Worm (Caenorhabditis elegans) whole organism, late embryonic: ENCODE data around the gene amt-1.

Source experiments
- C38D4.7 ChIP-seq: fragments of 200-800 bp; sonication (Bioruptor generic); optimal IDR thresholded peaks from 2 replicates; lab custom pipeline; 2018; ENCODE audit warnings: mild to moderate bottlenecking, missing genetic modification characterization, moderate library complexity, missing compliant biosample characterization
- F13H6.1 ChIP-seq: sonication (generic microtip); optimal IDR thresholded peaks from 2 replicates; lab custom pipeline; 2016; ENCODE audit warnings: missing genetic modification characterization, missing compliant biosample characterization
- K02D7.2 ChIP-seq: sonication (generic microtip); optimal IDR thresholded peaks from 2 replicates; lab custom pipeline; 2017; ENCODE audit warnings: mild to moderate bottlenecking, missing genetic modification characterization, missing compliant biosample characterization
- Y22D7AL.16 ChIP-seq: sonication (generic microtip); optimal IDR thresholded peaks from 2 replicates; lab custom pipeline; 2016; ENCODE audit warnings: missing genetic modification characterization, missing compliant biosample characterization
- ama-1 ChIP-seq: fragments of 150-350 bp; optimal IDR thresholded peaks from 2 replicates; lab custom pipeline; 2014
- ceh-14 ChIP-seq: sonication (generic microtip); optimal IDR thresholded peaks from 2 replicates; lab custom pipeline; 2016; ENCODE audit warnings: missing genotype, missing genetic modification characterization, missing compliant biosample characterization
- ceh-18 ChIP-seq: sonication (generic microtip); optimal IDR thresholded peaks from 2 replicates; lab custom pipeline; 2016; ENCODE audit warnings: missing genetic modification characterization, missing compliant biosample characterization
- ceh-19 ChIP-seq: fragments of 200-800 bp; sonication (Bioruptor generic); optimal IDR thresholded peaks from 2 replicates; lab custom pipeline; 2018; ENCODE audit warnings: mild to moderate bottlenecking, missing genetic modification characterization, missing compliant biosample characterization
- ceh-2 ChIP-seq: sonication (generic microtip); optimal IDR thresholded peaks from 2 replicates; lab custom pipeline; 2016; ENCODE audit warnings: missing genotype, missing genetic modification characterization, missing compliant biosample characterization
- ceh-22 ChIP-seq: sonication (generic microtip); optimal IDR thresholded peaks from 2 replicates; lab custom pipeline; 2017; ENCODE audit warnings: missing biosample characterization, missing genetic modification characterization
- ceh-24 ChIP-seq: sonication (generic microtip); optimal IDR thresholded peaks from 2 replicates; lab custom pipeline; 2016; ENCODE audit warnings: mild to moderate bottlenecking, missing genetic modification characterization, missing compliant biosample characterization
- ceh-30 ChIP-seq: fragments of 150-350 bp; optimal IDR thresholded peaks from 2 replicates; lab custom pipeline; 2014; ENCODE audit warnings: missing biosample characterization, missing genetic modification characterization
- ceh-31 ChIP-seq: sonication (generic microtip); optimal IDR thresholded peaks from 2 replicates; lab custom pipeline; 2016; ENCODE audit warnings: missing genetic modification characterization, missing compliant biosample characterization
- ceh-34 ChIP-seq: sonication (generic microtip); optimal IDR thresholded peaks from 2 replicates; lab custom pipeline; 2016; ENCODE audit warnings: mild to moderate bottlenecking, missing genetic modification characterization, missing compliant biosample characterization
- ceh-6 ChIP-seq: fragments of 200-800 bp; sonication (Bioruptor generic); optimal IDR thresholded peaks from 2 replicates; lab custom pipeline; 2018; ENCODE audit warnings: mild to moderate bottlenecking, missing genetic modification characterization, missing compliant biosample characterization
- ceh-9 ChIP-seq: sonication (generic microtip); optimal IDR thresholded peaks from 2 replicates; lab custom pipeline; 2016; ENCODE audit warnings: mild to moderate bottlenecking, missing genetic modification characterization, inconsistent platforms, missing compliant biosample characterization
- che-1 ChIP-seq: sonication (generic microtip); optimal IDR thresholded peaks from 2 replicates; lab custom pipeline; 2016; ENCODE audit warnings: mild to moderate bottlenecking, missing genetic modification characterization, missing compliant biosample characterization
- dve-1 ChIP-seq: sonication (generic microtip); optimal IDR thresholded peaks from 2 replicates; lab custom pipeline; 2017; ENCODE audit warnings: antibody characterized with exemption, mild to moderate bottlenecking, missing genetic modification characterization, missing compliant biosample characterization
- elt-2 ChIP-seq: sonication (generic microtip); optimal IDR thresholded peaks from 2 replicates; lab custom pipeline; 2016; ENCODE audit warnings: missing genetic modification reagents, missing genetic modification characterization, missing compliant biosample characterization
- elt-4 ChIP-seq: sonication (generic microtip); optimal IDR thresholded peaks from 2 replicates; lab custom pipeline; 2016; ENCODE audit warnings: missing genetic modification characterization, missing compliant biosample characterization
- fax-1 ChIP-seq: sonication (generic microtip); optimal IDR thresholded peaks from 2 replicates; lab custom pipeline; 2016; ENCODE audit warnings: missing genotype, missing genetic modification characterization, missing compliant biosample characterization
- hlh-13 ChIP-seq: fragments of 200-800 bp; sonication (Bioruptor generic); optimal IDR thresholded peaks from 2 replicates; lab custom pipeline; 2018; ENCODE audit warnings: mild to moderate bottlenecking, missing genetic modification characterization, missing compliant biosample characterization
- hlh-30 ChIP-seq: sonication (generic microtip); optimal IDR thresholded peaks from 2 replicates; lab custom pipeline; 2017; ENCODE audit warnings: antibody characterized with exemption, missing genetic modification characterization, missing compliant biosample characterization; ENCODE audit not compliant: insufficient read depth
- hlh-6 ChIP-seq: sonication (generic microtip); optimal IDR thresholded peaks from 2 replicates; lab custom pipeline; 2016; ENCODE audit warnings: missing genotype, missing genetic modification characterization, missing compliant biosample characterization
- hlh-8 ChIP-seq: sonication (generic microtip); optimal IDR thresholded peaks from 2 replicates; lab custom pipeline; 2016; ENCODE audit warnings: missing genotype, missing genetic modification characterization, missing compliant biosample characterization
- lim-6 ChIP-seq: sonication (generic microtip); optimal IDR thresholded peaks from 2 replicates; lab custom pipeline; 2016; ENCODE audit warnings: missing genetic modification characterization, missing compliant biosample characterization
- lin-11 ChIP-seq: fragments of 200-800 bp; sonication (Bioruptor generic); optimal IDR thresholded peaks from 2 replicates; lab custom pipeline; 2018; ENCODE audit warnings: mild to moderate bottlenecking, missing genetic modification characterization, missing compliant biosample characterization
- nfya-1 ChIP-seq: sonication (generic microtip); optimal IDR thresholded peaks from 2 replicates; lab custom pipeline; 2017; ENCODE audit warnings: missing genetic modification characterization, mild to moderate bottlenecking, missing compliant biosample characterization, antibody characterized with exemption, moderate library complexity
- pag-3 ChIP-seq: sonication (generic microtip); optimal IDR thresholded peaks from 2 replicates; lab custom pipeline; 2016; ENCODE audit warnings: missing compliant biosample characterization, missing genetic modification characterization, borderline replicate concordance
- pat-9 ChIP-seq: fragments of 200-800 bp; sonication (Bioruptor generic); optimal IDR thresholded peaks from 2 replicates; lab custom pipeline; 2018; ENCODE audit warnings: mild to moderate bottlenecking, missing genetic modification characterization, moderate library complexity, missing compliant biosample characterization
- pha-4 ChIP-seq: fragments of 150-350 bp; optimal IDR thresholded peaks from 2 replicates; lab custom pipeline; 2018; ENCODE audit warnings: missing biosample characterization, missing genetic modification reagents, missing genetic modification characterization
- rnt-1 ChIP-seq: sonication (generic microtip); optimal IDR thresholded peaks from 2 replicates; lab custom pipeline; 2016; ENCODE audit warnings: missing genetic modification characterization, missing compliant biosample characterization
- sdc-2 ChIP-seq: sonication (generic microtip); optimal IDR thresholded peaks from 2 replicates; lab custom pipeline; 2016; ENCODE audit warnings: missing genotype, missing genetic modification characterization, missing compliant biosample characterization
- sox-4 ChIP-seq: sonication (generic microtip); optimal IDR thresholded peaks from 2 replicates; lab custom pipeline; 2017; ENCODE audit warnings: mild to moderate bottlenecking, missing genetic modification characterization, inconsistent platforms, missing compliant biosample characterization
- syd-9 ChIP-seq: sonication (generic microtip); optimal IDR thresholded peaks from 2 replicates; lab custom pipeline; 2016; ENCODE audit warnings: mild to moderate bottlenecking, missing genetic modification characterization, moderate library complexity, missing compliant biosample characterization
- tbx-2 ChIP-seq: sonication (generic microtip); optimal IDR thresholded peaks from 2 replicates; lab custom pipeline; 2016; ENCODE audit warnings: missing genetic modification characterization, missing compliant biosample characterization
- unc-55 ChIP-seq: sonication (generic microtip); optimal IDR thresholded peaks from 2 replicates; lab custom pipeline; 2017; ENCODE audit warnings: missing biosample characterization, missing genetic modification reagents, missing genetic modification characterization
- unc-86 ChIP-seq: sonication (generic microtip); optimal IDR thresholded peaks from 2 replicates; lab custom pipeline; 2016; ENCODE audit warnings: missing genetic modification characterization, missing compliant biosample characterization
- ztf-16 ChIP-seq: sonication (generic microtip); optimal IDR thresholded peaks from 2 replicates; lab custom pipeline; 2017; ENCODE audit warnings: missing genetic modification characterization, missing compliant biosample characterization

amt-1 gene

DNA sequence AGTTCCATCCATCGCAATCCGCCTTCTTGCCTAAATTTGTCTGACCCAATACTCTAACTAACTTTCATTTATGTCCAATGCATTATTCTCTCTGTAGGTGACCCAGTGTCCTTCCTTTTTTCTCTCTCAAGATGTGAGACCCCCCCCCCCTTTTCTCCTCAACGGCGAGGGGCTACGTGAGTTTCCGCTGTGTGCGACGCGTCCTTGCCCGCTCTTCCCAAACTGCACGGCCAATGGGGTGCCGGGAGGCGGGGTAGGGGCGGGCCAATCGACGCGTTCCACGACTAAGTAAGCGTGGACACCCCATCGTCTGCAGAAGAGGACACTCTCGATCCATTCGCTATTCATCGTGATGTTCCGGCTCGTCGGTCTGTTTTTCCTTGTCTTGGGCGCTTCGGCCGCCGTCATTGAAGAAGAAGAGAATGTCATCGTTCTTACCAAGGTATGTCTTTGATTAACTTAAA is 47.3 kb upstream of the amt-1 start, which contains the start of gene pdi-2 (continued):
- TF ChIP-seq ceh-24 (no peak), F13H6.1 (tag; lab: Kevin White, UChicago) (peak; percentile 14), che-1 (tag; lab: Kevin White, UChicago) (peak; percentile 37), ceh-14 (tag; lab: Kevin White, UChicago) (peak; percentile 48), ama-1 (lab: Kevin White, UChicago) (no peak), unc-55 (GFP tag; lab: Kevin White, UChicago) (peak; percentile 5), elt-2 (tag; lab: Kevin White, UChicago) (peak; percentile 34), sdc-2 (tag; lab: Kevin White, UChicago) (peak; percentile 20), fax-1 (tag; lab: Kevin White, UChicago) (no peak), elt-4 (no peak), ztf-16 (tag; lab: Kevin White, UChicago) (no peak), unc-86 (no peak), ceh-6 (GFP tag; lab: Kevin White, UChicago) (peak; percentile 61), lim-6 (tag; lab: Kevin White, UChicago) (no peak), sox-4 (tag; lab: Kevin White, UChicago) (peak; percentile 49), hlh-13 (GFP tag; lab: Kevin White, UChicago) (no peak), ceh-31 (tag; lab: Kevin White, UChicago) (peak; percentile 69)

DNA sequence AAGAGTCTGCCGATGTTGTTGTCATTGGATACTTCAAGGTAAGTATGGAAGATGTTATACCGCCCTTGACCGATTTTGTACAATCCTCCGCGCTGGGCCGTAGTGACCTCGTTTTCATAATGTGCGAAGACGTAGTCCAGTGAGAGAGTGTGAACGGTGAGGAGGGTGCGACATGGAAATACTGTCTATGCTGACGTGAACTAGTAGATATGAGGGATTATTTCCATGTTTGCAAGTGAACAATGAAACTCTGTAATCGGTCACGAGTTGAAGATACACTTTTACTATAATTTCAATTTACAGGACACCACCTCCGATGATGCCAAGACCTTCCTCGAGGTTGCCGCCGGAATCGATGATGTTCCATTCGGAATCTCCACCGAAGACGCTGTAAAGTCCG is 46.4 kb upstream of the amt-1 start:
- TF ChIP-seq pat-9 (tag; lab: Kevin White, UChicago) (no peak), K02D7.2 (no peak)

DNA sequence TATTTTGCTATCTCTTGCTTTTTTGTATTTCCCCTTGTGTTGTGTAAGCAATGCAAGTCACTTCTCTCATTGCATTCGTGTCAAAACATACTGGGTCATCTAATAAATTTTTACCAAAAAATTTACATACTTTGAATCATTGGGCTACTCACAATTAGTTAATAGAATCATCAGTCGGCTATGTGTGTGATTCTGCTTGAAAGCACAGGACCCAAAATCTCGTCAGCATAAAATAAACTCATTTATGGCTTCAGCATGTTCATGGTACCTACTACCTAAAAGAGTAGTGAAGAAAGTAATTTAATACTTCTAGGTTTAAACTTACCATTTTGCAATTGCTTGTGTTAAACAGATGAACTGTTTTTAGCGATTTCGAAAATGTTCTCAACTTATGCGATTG is 44.8 kb upstream of the amt-1 start:
- TF ChIP-seq ceh-30 (tag; lab: Kevin White, UChicago) (no peak), ama-1 (lab: Kevin White, UChicago) (peak; percentile 43)

DNA sequence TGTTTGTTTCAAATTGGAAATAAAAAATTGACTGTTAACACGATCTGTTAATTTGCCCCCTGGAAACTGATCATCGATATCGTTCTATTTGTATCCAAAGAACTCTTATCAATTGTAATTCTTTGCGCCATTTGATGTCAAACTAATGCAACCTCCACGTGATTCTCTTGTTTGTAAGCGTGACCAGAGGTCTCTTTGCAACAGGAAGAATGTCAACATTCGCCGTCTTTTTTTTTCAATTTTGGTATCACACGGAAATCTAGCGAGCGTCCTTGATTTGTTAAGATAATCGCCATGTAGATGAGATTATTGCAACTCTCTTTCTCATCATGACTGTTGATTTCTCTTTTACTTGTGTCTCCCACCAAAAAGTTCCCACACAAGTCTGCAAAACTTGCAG is 42.3 kb upstream of the amt-1 start:
- TF ChIP-seq ceh-2: no peak
- no peak for TF ChIP-seq C38D4.7 (GFP tag; lab: Kevin White, UChicago)
- TF ChIP-seq ceh-30 (tag; lab: Kevin White, UChicago): no peak
- TF ChIP-seq ceh-9 (tag; lab: Kevin White, UChicago): no peak
- no peak for TF ChIP-seq pag-3 (tag; lab: Kevin White, UChicago)
- no peak for TF ChIP-seq dve-1 (tag; lab: Kevin White, UChicago)

DNA sequence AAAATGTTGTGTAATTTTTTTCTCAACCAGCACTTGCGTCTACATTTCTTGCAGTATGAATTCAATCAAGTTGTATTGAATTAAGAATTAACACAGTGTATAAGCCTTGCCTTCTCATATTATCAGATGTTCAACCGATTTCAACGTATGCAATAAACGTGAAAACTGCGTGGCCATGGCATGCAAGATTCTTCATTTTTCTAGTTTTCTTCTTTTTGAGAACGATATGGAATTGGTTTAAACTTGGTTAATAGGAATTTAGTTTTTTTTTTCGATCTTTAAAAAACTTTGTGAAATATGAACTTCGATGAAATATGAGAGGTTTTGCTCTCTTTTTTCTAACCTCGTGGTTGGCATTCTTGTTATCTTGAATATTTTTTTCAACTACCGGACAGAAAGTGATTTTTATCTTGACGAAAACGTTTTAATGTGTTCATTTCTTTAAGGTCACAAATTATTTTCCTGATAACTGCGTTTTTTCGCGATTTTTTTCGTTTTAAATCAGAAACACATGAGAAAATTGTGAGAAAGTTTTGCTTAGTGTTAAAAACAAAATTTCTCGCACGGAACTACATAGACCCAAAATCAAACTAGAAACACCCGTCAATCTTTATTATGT is 40.7 kb upstream of the amt-1 start:
- no peak for TF ChIP-seq ceh-34 (tag; lab: Kevin White, UChicago)
- no peak for TF ChIP-seq hlh-8 (tag; lab: Kevin White, UChicago)
- TF ChIP-seq lin-11: no peak
- no peak for TF ChIP-seq ceh-14 (tag; lab: Kevin White, UChicago)
- TF ChIP-seq pha-4: no peak

DNA sequence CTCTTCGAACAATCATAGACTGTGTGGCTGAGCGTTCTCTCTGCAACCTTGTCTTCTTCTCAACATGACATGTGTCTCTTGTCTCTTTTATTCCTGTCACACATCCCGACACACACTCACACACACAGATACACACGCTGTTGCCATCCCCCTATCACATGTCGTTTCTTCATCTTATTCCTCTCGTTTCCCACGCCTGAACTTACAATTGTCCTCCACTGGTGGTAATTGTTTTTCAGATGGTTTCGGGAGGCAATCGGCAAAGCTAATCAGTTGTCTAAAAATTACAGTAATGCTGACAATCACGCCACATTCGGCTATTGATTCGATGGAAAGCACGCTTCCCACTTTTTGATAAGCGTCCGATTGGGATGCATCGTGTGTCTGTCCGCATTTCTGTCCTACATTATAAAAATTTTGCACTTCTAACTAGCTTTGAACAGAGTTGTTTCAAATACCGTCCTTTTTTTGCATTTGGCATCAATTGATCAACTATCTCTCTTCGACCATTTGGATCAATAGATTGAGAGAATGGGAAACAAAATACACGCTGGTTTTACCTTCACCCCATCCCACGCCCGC is 39.0 kb upstream of the amt-1 start, which contains the start of gene nhr-35:
nhr-35 (plus strand) TSS at position 532 of the 582 bp plus-strand sequence.
- peak; percentile 39 for TF ChIP-seq tbx-2
- TF ChIP-seq lin-11: no peak
- no peak for TF ChIP-seq Y22D7AL.16 (tag; lab: Kevin White, UChicago)
- TF ChIP-seq ceh-18 (tag; lab: Kevin White, UChicago): peak; percentile 56
- peak; percentile 90 for TF ChIP-seq unc-55 (GFP tag; lab: Kevin White, UChicago)
- TF ChIP-seq hlh-30: peak; percentile 92
- peak; percentile 2 for TF ChIP-seq hlh-6 (tag; lab: Kevin White, UChicago)
- no peak for TF ChIP-seq ceh-22
- TF ChIP-seq elt-2 (tag; lab: Kevin White, UChicago): peak; percentile 33
- TF ChIP-seq syd-9 (tag; lab: Kevin White, UChicago): no peak
- TF ChIP-seq rnt-1: peak; percentile 23
- TF ChIP-seq nfya-1 (tag; lab: Kevin White, UChicago): peak; percentile 20
- TF ChIP-seq ceh-19 (GFP tag; lab: Kevin White, UChicago): peak; percentile 19
